Fruit fly (Drosophila melanogaster) whole organism, wandering third instar larva: ENCODE results near the gene CG14957.

Experiments
- Abd-B ChIP-seq: fragments of >200 bp; optimal IDR thresholded peaks from 2 replicates; lab custom pipeline; 2017; ENCODE audit warnings: missing biosample characterization, missing genetic modification characterization
- CG32264 ChIP-seq: fragments of 200-800 bp; sonication (Bioruptor generic); optimal IDR thresholded peaks from 2 replicates; lab custom pipeline; 2016; ENCODE audit warnings: missing biosample characterization, missing genetic modification characterization
- CG9705 ChIP-seq: fragments of 200-800 bp; sonication (Bioruptor generic); optimal IDR thresholded peaks from 2 replicates; lab custom pipeline; 2018; ENCODE audit warnings: missing biosample characterization, mild to moderate bottlenecking, missing genetic modification characterization
- CrebA ChIP-seq: fragments of 200-800 bp; sonication (Bioruptor generic); optimal IDR thresholded peaks from 2 replicates; lab custom pipeline; 2016; ENCODE audit warnings: missing biosample characterization, mild to moderate bottlenecking, missing genetic modification characterization, borderline replicate concordance
- Dif ChIP-seq: fragments of 200-275, 200-300 bp; sonication (Bioruptor generic); optimal IDR thresholded peaks from 2 replicates; lab custom pipeline; 2018; ENCODE audit warnings: missing biosample characterization, missing genetic modification characterization; ENCODE audit not compliant: partially characterized antibody
- GATAd ChIP-seq: sonication (Bioruptor generic); optimal IDR thresholded peaks from 2 replicates; lab custom pipeline; 2016; ENCODE audit warnings: missing biosample characterization, missing genetic modification characterization
- HLH106 ChIP-seq: fragments of 200-800 bp; optimal IDR thresholded peaks from 3 replicates; lab custom pipeline; 2019; ENCODE audit warnings: missing biosample characterization, mild to moderate bottlenecking, missing genetic modification characterization, moderate library complexity
- Hnf4 ChIP-seq: fragments of 200-800 bp; sonication (Bioruptor generic); optimal IDR thresholded peaks from 2 replicates; lab custom pipeline; 2016; ENCODE audit warnings: missing biosample characterization, mild to moderate bottlenecking, missing genetic modification characterization
- Hr78 ChIP-seq: fragments of >200 bp; optimal IDR thresholded peaks from 2 replicates; lab custom pipeline; 2017; ENCODE audit warnings: missing biosample characterization, missing genetic modification characterization
- Hr83 ChIP-seq: fragments of 200-300 bp; sonication (Bioruptor generic); optimal IDR thresholded peaks from 2 replicates; lab custom pipeline; 2016; ENCODE audit warnings: missing biosample characterization, mild to moderate bottlenecking, missing genetic modification characterization, moderate library complexity; ENCODE audit not compliant: poor library complexity, severe bottlenecking
- Jra ChIP-seq: sonication (Bioruptor generic); optimal IDR thresholded peaks from 2 replicates; lab custom pipeline; 2016; ENCODE audit warnings: missing biosample characterization, missing genetic modification characterization
- Mio ChIP-seq: sonication (Bioruptor generic); optimal IDR thresholded peaks from 2 replicates; lab custom pipeline; 2016; ENCODE audit warnings: missing biosample characterization, missing genetic modification characterization
- Myc ChIP-seq: fragments of >200 bp; optimal IDR thresholded peaks from 2 replicates; lab custom pipeline; 2017
- N ChIP-seq: fragments of >200 bp; optimal IDR thresholded peaks from 2 replicates; lab custom pipeline; 2018; ENCODE audit warnings: missing biosample characterization, missing external identifiers, missing genetic modification characterization
- OdsH ChIP-seq: fragments of 200-800 bp; sonication (Bioruptor generic); optimal IDR thresholded peaks from 2 replicates; lab custom pipeline; 2016; ENCODE audit warnings: missing biosample characterization, mild to moderate bottlenecking, missing genetic modification characterization
- Rel ChIP-seq, 2 experiments: fragments of 200-800 bp; sonication (Bioruptor generic) in 1 of 2; optimal IDR thresholded peaks; 2 replicates in 1 of 2; 3 replicates in 1 of 2; lab custom pipeline; 2016 to 2019; ENCODE audit warnings: mild to moderate bottlenecking in 2 of 2, missing biosample characterization in 2 of 2, missing genetic modification characterization in 2 of 2, moderate library complexity in 1 of 2
- Sp1 ChIP-seq: fragments of 200-800 bp; sonication (Bioruptor generic); optimal IDR thresholded peaks from 3 replicates; lab custom pipeline; 2019; ENCODE audit warnings: missing biosample characterization, mild to moderate bottlenecking, missing genetic modification characterization, moderate library complexity
- Vsx2 ChIP-seq: fragments of 200-300, 225-300 bp; sonication (Bioruptor generic); optimal IDR thresholded peaks from 2 replicates; lab custom pipeline; 2018; ENCODE audit warnings: missing biosample characterization, missing genetic modification characterization; ENCODE audit not compliant: partially characterized antibody
- br ChIP-seq: fragments of 200-800 bp; sonication (Bioruptor generic); optimal IDR thresholded peaks from 2 replicates; lab custom pipeline; 2016; ENCODE audit warnings: missing biosample characterization, missing genetic modification characterization
- brk ChIP-seq: fragments of 200-800 bp; sonication (Bioruptor generic); optimal IDR thresholded peaks from 2 replicates; lab custom pipeline; 2016; ENCODE audit warnings: missing biosample characterization, mild to moderate bottlenecking, missing genetic modification characterization
- dl ChIP-seq, 2 experiments: fragments of 175-275, 200-275 bp in 1 of 2; fragments of 200-275 bp in 1 of 2; sonication (Bioruptor generic); optimal IDR thresholded peaks; lab custom pipeline; 2018; ENCODE audit warnings: mild to moderate bottlenecking in 2 of 2, missing biosample characterization in 2 of 2, missing genetic modification characterization in 2 of 2, moderate library complexity in 2 of 2; ENCODE audit not compliant: partially characterized antibody in 2 of 2, insufficient read depth in 1 of 2
- dmrt93B ChIP-seq: fragments of 200-800 bp; sonication (Bioruptor generic); optimal IDR thresholded peaks from 2 replicates; lab custom pipeline; 2018; ENCODE audit warnings: missing biosample characterization, mild to moderate bottlenecking, missing genetic modification characterization
- dsf ChIP-seq: sonication (Bioruptor generic); optimal IDR thresholded peaks from 2 replicates; lab custom pipeline; 2016; ENCODE audit warnings: missing biosample characterization, missing genetic modification characterization, borderline replicate concordance
- ey ChIP-seq: fragments of 200-800 bp; sonication (Bioruptor generic); optimal IDR thresholded peaks from 2 replicates; lab custom pipeline; 2016; ENCODE audit warnings: missing biosample characterization, missing genetic modification characterization
- foxo ChIP-seq, 2 experiments: fragments of 200-800 bp; sonication (Bioruptor generic); optimal IDR thresholded peaks; 2 replicates in 1 of 2; 3 replicates in 1 of 2; lab custom pipeline; 2016 to 2017; ENCODE audit warnings: missing biosample characterization in 2 of 2, missing genetic modification characterization in 2 of 2
- fru ChIP-seq: fragments of 200-800 bp; sonication (Bioruptor generic); optimal IDR thresholded peaks from 3 replicates; lab custom pipeline; 2016; ENCODE audit warnings: missing biosample characterization, mild to moderate bottlenecking, missing genetic modification characterization
- h ChIP-seq: fragments of 200-800 bp; sonication (Bioruptor generic); optimal IDR thresholded peaks from 3 replicates; lab custom pipeline; 2016; ENCODE audit warnings: missing biosample characterization, mild to moderate bottlenecking, missing genetic modification characterization
- jim ChIP-seq: fragments of 175-275, 200-325 bp; sonication (Bioruptor generic); optimal IDR thresholded peaks from 2 replicates; lab custom pipeline; 2016; ENCODE audit warnings: missing biosample characterization, mild to moderate bottlenecking, missing genetic modification characterization
- lola ChIP-seq: fragments of >200 bp; optimal IDR thresholded peaks from 2 replicates; lab custom pipeline; 2017; ENCODE audit warnings: missing biosample characterization, missing genetic modification characterization
- pan ChIP-seq: fragments of >200 bp; optimal IDR thresholded peaks from 2 replicates; lab custom pipeline; 2017
- psq ChIP-seq: fragments of 200-800 bp; sonication (Bioruptor generic); optimal IDR thresholded peaks from 3 replicates; lab custom pipeline; 2017; ENCODE audit warnings: missing biosample characterization, mild to moderate bottlenecking, missing genetic modification characterization, moderate library complexity
- rgr ChIP-seq: fragments of 200-800 bp; sonication (Bioruptor generic); optimal IDR thresholded peaks from 3 replicates; lab custom pipeline; 2016; ENCODE audit warnings: missing biosample characterization, mild to moderate bottlenecking, missing genetic modification characterization
- sage ChIP-seq: fragments of 200-800 bp; sonication (Bioruptor generic); optimal IDR thresholded peaks from 2 replicates; lab custom pipeline; 2016; ENCODE audit warnings: missing biosample characterization, mild to moderate bottlenecking, missing genetic modification characterization
- sv ChIP-seq: fragments of 200-800 bp; sonication (Bioruptor generic); optimal IDR thresholded peaks from 3 replicates; lab custom pipeline; 2016; ENCODE audit warnings: missing biosample characterization, missing genetic modification characterization
- tai ChIP-seq: sonication (Bioruptor generic); optimal IDR thresholded peaks from 2 replicates; lab custom pipeline; 2016; ENCODE audit warnings: missing biosample characterization, missing genetic modification characterization
- usp ChIP-seq: fragments of >200 bp; optimal IDR thresholded peaks from 2 replicates; lab custom pipeline; 2017; ENCODE audit warnings: missing biosample characterization, missing genetic modification characterization
- woc ChIP-seq: sonication (Bioruptor generic); optimal IDR thresholded peaks from 2 replicates; lab custom pipeline; 2016; ENCODE audit warnings: missing biosample characterization, mild to moderate bottlenecking, missing genetic modification characterization

CG14957 gene

dm6 chr3L:3223390-3223914 lies 36.1 kb downstream of the CG14957 start:
- no peak for TF ChIP-seq jim (GFP tag; lab: Kevin White, UChicago)
- TF ChIP-seq lola (GFP tag; lab: Kevin White, UChicago) = no peak
- no peak for TF ChIP-seq Dif
- no peak for TF ChIP-seq CG9705 (GFP tag; lab: Kevin White, UChicago)
- no peak for TF ChIP-seq sv
- TF ChIP-seq sage = no peak
- TF ChIP-seq GATAd (GFP tag; lab: Kevin White, UChicago) = no peak
- no peak for TF ChIP-seq dsf (GFP tag; lab: Kevin White, UChicago)
- no peak for TF ChIP-seq dmrt93B
- no peak for TF ChIP-seq dl (GFP tag; optimal IDR thresholded peaks at IDR 0.05; lab: Kevin White, UChicago; ENCODE audit: insufficient read depth in 1 of 2, partially characterized antibody in 2 of 2)
- no peak for TF ChIP-seq Abd-B
- no peak for TF ChIP-seq foxo (GFP tag; optimal IDR thresholded peaks at IDR 0.05; lab: Kevin White, UChicago)
- no peak for TF ChIP-seq ey (GFP tag; lab: Kevin White, UChicago)
- no peak for TF ChIP-seq fru
- TF ChIP-seq CrebA (GFP tag; lab: Kevin White, UChicago) = no peak

dm6 chr3L:3224740-3225719 lies 37.7 kb downstream of the CG14957 start, which contains the start of gene Larp4B:
Gene Larp4B, plus strand, starts transcription at chr3L:3224838.
- TF ChIP-seq Myc (no peak), CrebA (GFP tag; lab: Kevin White, UChicago) (no peak), jim (GFP tag; lab: Kevin White, UChicago) (no peak), pan (lab: Kevin White, UChicago) (no peak), Abd-B (no peak), fru (no peak), foxo (GFP tag; optimal IDR thresholded peaks at IDR 0.05; lab: Kevin White, UChicago) (peak in 1 of 2 experiments; percentile 17), Rel (GFP tag; optimal IDR thresholded peaks at IDR 0.05; lab: Kevin White, UChicago) (no peak), Rel (tag; optimal IDR thresholded peaks at IDR 0.05; lab: Kevin White, UChicago) (peak; percentile 97), CG32264 (GFP tag; lab: Kevin White, UChicago) (no peak), h (GFP tag; lab: Kevin White, UChicago) (peak; percentile 13), Jra (GFP tag; lab: Kevin White, UChicago) (peak; percentile 27), Sp1 (GFP tag; lab: Kevin White, UChicago) (peak; percentile 6), Mio (GFP tag; lab: Kevin White, UChicago) (no peak), rgr (GFP tag; lab: Kevin White, UChicago) (peak; percentile 36), Dif (no peak), dsf (GFP tag; lab: Kevin White, UChicago) (no peak)

- TF ChIP-seq Vsx2 (GFP tag; lab: Kevin White, UChicago) (no peak), ey (GFP tag; lab: Kevin White, UChicago) (no peak), usp (GFP tag; lab: Kevin White, UChicago) (no peak), rgr (GFP tag; lab: Kevin White, UChicago) (no peak), h (GFP tag; lab: Kevin White, UChicago) (no peak), dsf (GFP tag; lab: Kevin White, UChicago) (no peak), Hnf4 (GFP tag; lab: Kevin White, UChicago) (no peak), Abd-B (no peak), Myc (no peak), jim (GFP tag; lab: Kevin White, UChicago) (no peak), GATAd (GFP tag; lab: Kevin White, UChicago) (no peak), woc (GFP tag; lab: Kevin White, UChicago) (no peak), sv (no peak), CrebA (GFP tag; lab: Kevin White, UChicago) (no peak), lola (GFP tag; lab: Kevin White, UChicago) (peak; percentile 83), CG9705 (GFP tag; lab: Kevin White, UChicago) (no peak), Dif (peak; percentile 99), HLH106 (no peak), dmrt93B (no peak), CG32264 (GFP tag; lab: Kevin White, UChicago) (no peak), OdsH (GFP tag; lab: Kevin White, UChicago) (no peak), Hr78 (no peak), Rel (GFP tag; optimal IDR thresholded peaks at IDR 0.05; lab: Kevin White, UChicago) (no peak), Rel (tag; optimal IDR thresholded peaks at IDR 0.05; lab: Kevin White, UChicago) (no peak), Hr83 (GFP tag; lab: Kevin White, UChicago) (no peak), N (GFP tag; lab: Kevin White, UChicago) (no peak), Sp1 (GFP tag; lab: Kevin White, UChicago) (peak; percentile 20), dl (GFP tag; optimal IDR thresholded peaks at IDR 0.05; lab: Kevin White, UChicago; ENCODE audit: insufficient read depth in 1 of 2, partially characterized antibody in 2 of 2) (peak in 1 of 2 experiments; percentile 92), br (GFP tag; lab: Kevin White, UChicago) (peak; percentile 35), tai (GFP tag; lab: Kevin White, UChicago) (no peak), brk (GFP tag; lab: Kevin White, UChicago) (no peak), psq (GFP tag; lab: Kevin White, UChicago) (peak; percentile 66)
Observed at dm6 chr3L:3225769-3226457, 38.5 kb downstream of the CG14957 start.
